Worm (Caenorhabditis elegans): ENCODE data around the gene F35G12.7.

DNA sequence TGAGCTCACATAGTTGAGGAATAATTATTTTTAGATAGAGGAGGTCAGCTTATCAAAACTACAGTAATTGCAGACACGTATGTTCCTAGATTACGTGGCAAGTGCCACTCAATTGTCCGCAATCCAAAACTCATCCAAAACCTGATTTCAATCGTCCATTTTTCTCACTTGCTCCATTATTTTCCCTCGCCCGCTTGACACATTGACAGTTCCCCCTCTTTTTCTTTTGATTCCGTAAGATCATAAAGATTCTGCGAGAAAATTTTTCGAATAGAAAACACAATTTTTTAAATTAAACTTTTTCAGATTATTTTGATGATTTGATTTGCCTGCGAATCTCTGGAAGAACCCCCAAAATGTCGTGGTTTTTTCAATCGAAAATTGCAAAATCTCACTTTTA lies 38.4 kb downstream of the F35G12.7 start, which contains the start of gene M88.4:
- TF ChIP-seq tbx-11 (GFP tag; IDR thresholded peaks at IDR 0.05) = no peak
- no peak for TF ChIP-seq hnd-1 (tag; optimal IDR thresholded peaks at IDR 0.05)
- TF ChIP-seq hmg-4 (GFP tag; optimal IDR thresholded peaks at IDR 0.05) = no peak
- TF ChIP-seq ceh-36 (tag; optimal IDR thresholded peaks at IDR 0.05) = no peak
- TF ChIP-seq ets-7 (tag; optimal IDR thresholded peaks at IDR 0.05) = no peak
- TF ChIP-seq ama-1 (optimal IDR thresholded peaks at IDR 0.05) = no peak

Measured in whole organism, early embryonic.